Worm (Caenorhabditis elegans): Measurements from ENCODE around the gene mif-4.

DNA sequence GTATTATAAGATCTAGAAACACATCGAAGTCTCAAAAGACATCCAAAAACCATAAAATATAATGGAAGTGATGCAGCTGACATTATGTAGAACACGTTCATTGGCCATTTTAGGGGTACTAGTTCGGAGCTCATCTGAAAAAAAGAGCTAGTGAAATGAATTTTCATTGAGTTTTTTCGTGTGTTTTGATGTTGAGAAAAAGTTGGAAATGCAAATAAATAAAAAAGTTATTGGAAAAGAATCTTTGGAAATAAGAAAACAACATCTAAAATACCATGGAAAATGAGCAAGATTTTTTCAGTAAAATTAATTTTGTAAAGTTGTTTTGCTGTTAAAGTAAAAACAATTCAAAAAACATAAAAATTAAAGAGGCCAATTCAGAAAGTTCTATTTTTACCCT lies 45.1 kb downstream of the mif-4 start, which contains the start of gene srv-24:
- TF ChIP-seq aly-2 (tag; optimal IDR thresholded peaks at IDR 0.05) (no peak), nhr-237 (tag; optimal IDR thresholded peaks at IDR 0.05) (no peak), unc-62 (GFP tag; optimal IDR thresholded peaks at IDR 0.05) (no peak), nhr-77 (tag; optimal IDR thresholded peaks at IDR 0.05) (no peak), ama-1 (optimal IDR thresholded peaks at IDR 0.05) (no peak), lin-13 (GFP tag; optimal IDR thresholded peaks at IDR 0.05) (no peak), nhr-25 (tag; optimal IDR thresholded peaks at IDR 0.05) (no peak)

All from whole organism, L2 larva.